Fruit fly (Drosophila melanogaster) S2 (cell line): ENCODE results near the gene Cyp4c3.

ENCODE experiments used
- CG8478 ChIP-seq: fragments of >200 bp; optimal IDR thresholded peaks from 2 replicates; lab custom pipeline; 2018
- CTCF ChIP-seq, 2 experiments: fragments of >200 bp; optimal IDR thresholded peaks; 2 replicates each; lab custom pipeline; 2018

DNA sequence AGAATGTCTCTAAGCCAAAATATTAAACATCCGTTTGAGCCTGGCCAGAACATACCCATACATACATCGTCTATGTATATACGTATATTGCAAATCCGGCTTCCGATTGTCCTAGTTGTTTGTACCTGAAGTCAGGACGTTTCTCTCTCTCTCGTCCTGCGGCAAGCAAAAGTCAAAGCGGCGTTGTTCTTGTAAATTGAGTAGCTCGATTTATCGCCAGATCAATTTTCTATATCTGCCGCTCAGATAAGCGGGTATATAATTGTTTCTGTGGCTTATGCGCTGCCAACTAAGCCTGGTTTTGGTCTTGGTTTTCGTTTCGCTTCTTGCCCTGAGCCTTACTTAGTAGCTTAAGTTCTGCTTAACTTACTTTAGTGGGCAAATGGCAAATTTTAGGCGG, 37.2 kb upstream of the Cyp4c3 start:
- no peak for TF ChIP-seq CTCF (optimal IDR thresholded peaks at IDR 0.05; lab: Kevin White, UChicago)
- TF ChIP-seq CG8478 (lab: Kevin White, UChicago), result no peak
